Worm (Caenorhabditis elegans) whole organism, midembryonic: ENCODE data around the gene F23H11.4.

Experiments used
- cog-1 ChIP-seq: sonication (generic microtip); optimal IDR thresholded peaks from 2 replicates; lab custom pipeline; 2016; ENCODE audit warnings: missing genetic modification characterization, missing compliant biosample characterization
- flt-1 ChIP-seq: fragments of 200-800 bp; sonication (Bioruptor generic); IDR thresholded peaks from 2 replicates; pipeline ENCODE4 v1.3.6; 2022; ENCODE audit warnings: missing genetic modification characterization, missing compliant biosample characterization
- klf-2 ChIP-seq: fragments of 200-800 bp; sonication (Bioruptor generic); conservative IDR thresholded peaks from 2 replicates; pipeline ENCODE4 v1.3.6; 2022; ENCODE audit warnings: missing genetic modification reagents, missing genetic modification characterization, missing compliant biosample characterization
- med-1 ChIP-seq: sonication (generic microtip); optimal IDR thresholded peaks from 2 replicates; lab custom pipeline; 2017; ENCODE audit warnings: missing genetic modification characterization, mild to moderate bottlenecking, missing compliant biosample characterization, antibody characterized with exemption, missing genetic modification reagents; ENCODE audit not compliant: insufficient read depth
- ztf-23 ChIP-seq: fragments of 200-800 bp; sonication (Bioruptor generic); IDR thresholded peaks from 2 replicates; pipeline ENCODE4 v1.3.6; 2022; ENCODE audit warnings: missing genetic modification reagents, missing genetic modification characterization, missing compliant biosample characterization

DNA sequence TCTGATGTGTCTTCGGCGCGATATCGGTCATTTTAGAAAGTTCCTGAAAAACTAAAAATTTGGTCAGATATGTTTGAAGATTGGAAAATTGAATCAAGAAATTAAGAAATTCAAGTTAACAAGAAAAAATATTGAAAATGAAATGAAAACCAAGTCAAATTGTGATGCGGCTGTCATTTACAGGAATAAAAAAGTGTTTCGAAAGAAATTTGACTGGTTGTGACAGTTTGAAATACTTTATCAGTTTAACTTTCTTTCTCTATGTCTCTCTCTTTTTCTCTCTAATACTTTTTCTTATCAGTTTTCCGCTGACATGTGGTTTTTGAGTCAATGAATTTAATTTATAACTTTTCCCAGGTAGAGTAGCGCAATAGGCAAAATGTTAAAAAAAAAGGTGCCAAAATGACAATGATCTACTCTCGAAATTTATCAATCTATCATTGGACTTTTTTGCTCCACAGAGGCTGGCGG, 28.7 kb upstream of the F23H11.4 start, which contains the start of gene fbxa-55:
- TF ChIP-seq med-1 (GFP tag; lab: Kevin White, UChicago) (no peak), klf-2 (no peak), ztf-23 (GFP tag; lab: Robert Waterston, UW) (no peak), cog-1 (tag; lab: Kevin White, UChicago) (no peak), flt-1 (GFP tag; lab: Robert Waterston, UW) (no peak)
